Fruit fly (Drosophila melanogaster): ENCODE results near the gene Flacc.

The Flacc gene

DNA sequence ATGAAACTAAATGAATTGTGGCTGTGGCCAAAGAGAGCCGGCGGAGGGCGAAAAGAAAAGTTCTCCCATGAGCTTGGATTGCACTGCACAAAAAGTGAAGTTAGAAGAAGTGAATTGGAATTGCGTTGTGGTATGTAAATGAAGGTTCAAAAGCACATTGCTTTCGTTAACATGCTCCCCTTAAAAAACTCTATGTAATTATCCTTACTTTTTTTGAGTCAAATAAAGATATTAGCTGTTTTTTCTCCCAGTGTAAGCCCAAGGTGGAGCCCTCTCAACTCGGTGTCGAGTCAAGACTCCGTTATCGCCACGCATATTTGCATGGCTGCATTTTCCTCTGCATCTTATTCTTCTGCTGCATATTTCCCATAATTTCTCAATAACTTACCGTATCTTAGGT is 30.1 kb upstream of the Flacc start (continued):
- no peak for TF ChIP-seq tna (GFP tag; IDR thresholded peaks at IDR 0.05; ENCODE audit: partially characterized antibody)
- TF ChIP-seq Hr3 (GFP tag; optimal IDR thresholded peaks at IDR 0.05): peak; percentile 40
- no peak for TF ChIP-seq Ravus (GFP tag; IDR thresholded peaks at IDR 0.05)
- TF ChIP-seq Deaf1 (tag; optimal IDR thresholded peaks at IDR 0.05): no peak
- peak in 1 of 2 experiments; percentile 4 for TF ChIP-seq Eip74EF (GFP tag; optimal IDR thresholded peaks at IDR 0.05)
- TF ChIP-seq H2.0 (GFP tag; IDR thresholded peaks at IDR 0.05): peak; percentile 36; the same call in 1 of the 2 replicates
- TF ChIP-seq CG5953 (GFP tag; IDR thresholded peaks at IDR 0.05): peak; percentile 42; the same call in 1 of the 2 replicates
- no peak for TF ChIP-seq zfh2 (GFP tag; optimal IDR thresholded peaks at IDR 0.05)
- TF ChIP-seq croc (GFP tag; conservative IDR thresholded peaks at IDR 0.05): peak; percentile 64
- peak; percentile 33 for TF ChIP-seq CG15269 (tag; optimal IDR thresholded peaks at IDR 0.05)
- TF ChIP-seq CG6765 (GFP tag; optimal IDR thresholded peaks at IDR 0.05): no peak
- TF ChIP-seq CG15011 (GFP tag; optimal IDR thresholded peaks at IDR 0.05): no peak
- TF ChIP-seq nerfin-2 (GFP tag; IDR thresholded peaks at IDR 0.05; ENCODE audit: partially characterized antibody): no peak
- no peak for TF ChIP-seq CG16779 (GFP tag; IDR thresholded peaks at IDR 0.05)
- TF ChIP-seq Six4 (GFP tag; optimal IDR thresholded peaks at IDR 0.05): peak; percentile 43
- TF ChIP-seq HmgD (GFP tag; optimal IDR thresholded peaks at IDR 0.05): no peak
- TF ChIP-seq CG5245 (GFP tag; optimal IDR thresholded peaks at IDR 0.05): peak; percentile 56
- peak; percentile 77 for TF ChIP-seq sisA (GFP tag; IDR thresholded peaks at IDR 0.05)
- TF ChIP-seq ase (GFP tag; IDR thresholded peaks at IDR 0.05): peak; percentile 47; the same call in 2 of the 3 replicates
- peak; percentile 62 for TF ChIP-seq nmo (GFP tag; optimal IDR thresholded peaks at IDR 0.05)
- TF ChIP-seq Camta (GFP tag; optimal IDR thresholded peaks at IDR 0.05): peak; percentile 11
- TF ChIP-seq danr (GFP tag; IDR thresholded peaks at IDR 0.05): 0 out of 2 replicates have a peak, but pooled peaks have one; percentile 46
- no peak for TF ChIP-seq shn (GFP tag; optimal IDR thresholded peaks at IDR 0.05)
- TF ChIP-seq zen (tag; optimal IDR thresholded peaks at IDR 0.05): peak; percentile 54
- TF ChIP-seq CG2889 (GFP tag; IDR thresholded peaks at IDR 0.05): peak; percentile 60; the same call in 2 of the 3 replicates
- no peak for TF ChIP-seq en (GFP tag; optimal IDR thresholded peaks at IDR 0.05)
- TF ChIP-seq Hmr (GFP tag; optimal IDR thresholded peaks at IDR 0.05): no peak
- peak; percentile 61 for TF ChIP-seq CG11504 (tag; optimal IDR thresholded peaks at IDR 0.05)
- no peak for TF ChIP-seq CG6813 (GFP tag; optimal IDR thresholded peaks at IDR 0.05)
- TF ChIP-seq scrt (GFP tag; optimal IDR thresholded peaks at IDR 0.05): no peak
- TF ChIP-seq mam (GFP tag; optimal IDR thresholded peaks at IDR 0.05): peak; percentile 4
- TF ChIP-seq kni (GFP tag; optimal IDR thresholded peaks at IDR 0.05): no peak
- no peak for TF ChIP-seq gcm (GFP tag; optimal IDR thresholded peaks at IDR 0.05)
- TF ChIP-seq CG7987 (GFP tag; optimal IDR thresholded peaks at IDR 0.05): no peak
- no peak for TF ChIP-seq CG15696 (tag; optimal IDR thresholded peaks at IDR 0.05)
- no peak for TF ChIP-seq CG6854 (GFP tag; optimal IDR thresholded peaks at IDR 0.05)
- TF ChIP-seq cad (GFP tag; optimal IDR thresholded peaks at IDR 0.05): no peak
- peak; percentile 83 for TF ChIP-seq zfh1 (GFP tag; IDR thresholded peaks at IDR 0.05)
- peak; percentile 7 for TF ChIP-seq Mad (GFP tag; optimal IDR thresholded peaks at IDR 0.05)
- TF ChIP-seq chn (GFP tag; optimal IDR thresholded peaks at IDR 0.05): peak; percentile 29
- peak; percentile 12 for TF ChIP-seq Atf3 (GFP tag; optimal IDR thresholded peaks at IDR 0.05)
- TF ChIP-seq Rfx (GFP tag; IDR thresholded peaks at IDR 0.05): peak; percentile 36; the same call in 1 of the 2 replicates
- no peak for TF ChIP-seq sima (GFP tag; optimal IDR thresholded peaks at IDR 0.05)
- TF ChIP-seq tio (GFP tag; optimal IDR thresholded peaks at IDR 0.05): peak; percentile 12
- 0 out of 2 replicates have a peak, but pooled peaks have one; percentile 8 for TF ChIP-seq CG31224 (GFP tag; IDR thresholded peaks at IDR 0.05)
- peak; percentile 53 for TF ChIP-seq CG30431 (GFP tag; optimal IDR thresholded peaks at IDR 0.05)
- no peak for TF ChIP-seq CG17568 (GFP tag; optimal IDR thresholded peaks at IDR 0.05)
- TF ChIP-seq CG1529 (GFP tag; optimal IDR thresholded peaks at IDR 0.05): peak; percentile 47
- TF ChIP-seq Hr51 (GFP tag; optimal IDR thresholded peaks at IDR 0.05): peak in 1 of 2 experiments; percentile 41
- peak; percentile 15 for TF ChIP-seq CG7786 (GFP tag; optimal IDR thresholded peaks at IDR 0.05)
